Fruit fly (Drosophila melanogaster) whole organism, wandering third instar larva: ENCODE results near the gene CG18754.
A peak's percentile ranks its signal among the peaks of the same experiment; 100 is the strongest.

Source experiments
- Abd-B ChIP-seq: fragments of >200 bp; optimal IDR thresholded peaks from 2 replicates; lab custom pipeline; 2017; ENCODE audit warnings: missing biosample characterization, missing genetic modification characterization
- CG32264 ChIP-seq: fragments of 200-800 bp; sonication (Bioruptor generic); optimal IDR thresholded peaks from 2 replicates; lab custom pipeline; 2016; ENCODE audit warnings: missing biosample characterization, missing genetic modification characterization
- CG9705 ChIP-seq: fragments of 200-800 bp; sonication (Bioruptor generic); optimal IDR thresholded peaks from 2 replicates; lab custom pipeline; 2018; ENCODE audit warnings: missing biosample characterization, mild to moderate bottlenecking, missing genetic modification characterization
- CrebA ChIP-seq: fragments of 200-800 bp; sonication (Bioruptor generic); optimal IDR thresholded peaks from 2 replicates; lab custom pipeline; 2016; ENCODE audit warnings: missing biosample characterization, mild to moderate bottlenecking, missing genetic modification characterization, borderline replicate concordance
- Dfd ChIP-seq: fragments of >200 bp; optimal IDR thresholded peaks from 2 replicates; lab custom pipeline; 2017; ENCODE audit warnings: missing biosample characterization, missing genetic modification characterization
- Dif ChIP-seq: fragments of 200-275, 200-300 bp; sonication (Bioruptor generic); optimal IDR thresholded peaks from 2 replicates; lab custom pipeline; 2018; ENCODE audit warnings: missing biosample characterization, missing genetic modification characterization; ENCODE audit not compliant: partially characterized antibody
- GATAd ChIP-seq: sonication (Bioruptor generic); optimal IDR thresholded peaks from 2 replicates; lab custom pipeline; 2016; ENCODE audit warnings: missing biosample characterization, missing genetic modification characterization
- HLH106 ChIP-seq: fragments of 200-800 bp; optimal IDR thresholded peaks from 3 replicates; lab custom pipeline; 2019; ENCODE audit warnings: missing biosample characterization, mild to moderate bottlenecking, missing genetic modification characterization, moderate library complexity
- Hnf4 ChIP-seq: fragments of 200-800 bp; sonication (Bioruptor generic); optimal IDR thresholded peaks from 2 replicates; lab custom pipeline; 2016; ENCODE audit warnings: missing biosample characterization, mild to moderate bottlenecking, missing genetic modification characterization
- Hr78 ChIP-seq: fragments of >200 bp; optimal IDR thresholded peaks from 2 replicates; lab custom pipeline; 2017; ENCODE audit warnings: missing biosample characterization, missing genetic modification characterization
- Hr83 ChIP-seq: fragments of 200-300 bp; sonication (Bioruptor generic); optimal IDR thresholded peaks from 2 replicates; lab custom pipeline; 2016; ENCODE audit warnings: missing biosample characterization, mild to moderate bottlenecking, missing genetic modification characterization, moderate library complexity; ENCODE audit not compliant: poor library complexity, severe bottlenecking
- Jra ChIP-seq: sonication (Bioruptor generic); optimal IDR thresholded peaks from 2 replicates; lab custom pipeline; 2016; ENCODE audit warnings: missing biosample characterization, missing genetic modification characterization
- Mio ChIP-seq: sonication (Bioruptor generic); optimal IDR thresholded peaks from 2 replicates; lab custom pipeline; 2016; ENCODE audit warnings: missing biosample characterization, missing genetic modification characterization
- Myc ChIP-seq: fragments of >200 bp; optimal IDR thresholded peaks from 2 replicates; lab custom pipeline; 2017
- N ChIP-seq: fragments of >200 bp; optimal IDR thresholded peaks from 2 replicates; lab custom pipeline; 2018; ENCODE audit warnings: missing biosample characterization, missing external identifiers, missing genetic modification characterization
- OdsH ChIP-seq: fragments of 200-800 bp; sonication (Bioruptor generic); optimal IDR thresholded peaks from 2 replicates; lab custom pipeline; 2016; ENCODE audit warnings: missing biosample characterization, mild to moderate bottlenecking, missing genetic modification characterization
- Rel ChIP-seq, 2 experiments: fragments of 200-800 bp; sonication (Bioruptor generic) in 1 of 2; optimal IDR thresholded peaks; 2 replicates in 1 of 2; 3 replicates in 1 of 2; lab custom pipeline; 2016 to 2019; ENCODE audit warnings: mild to moderate bottlenecking in 2 of 2, missing biosample characterization in 2 of 2, missing genetic modification characterization in 2 of 2, moderate library complexity in 1 of 2
- Sp1 ChIP-seq: fragments of 200-800 bp; sonication (Bioruptor generic); optimal IDR thresholded peaks from 3 replicates; lab custom pipeline; 2019; ENCODE audit warnings: missing biosample characterization, mild to moderate bottlenecking, missing genetic modification characterization, moderate library complexity
- Vsx2 ChIP-seq: fragments of 200-300, 225-300 bp; sonication (Bioruptor generic); optimal IDR thresholded peaks from 2 replicates; lab custom pipeline; 2018; ENCODE audit warnings: missing biosample characterization, missing genetic modification characterization; ENCODE audit not compliant: partially characterized antibody
- br ChIP-seq: fragments of 200-800 bp; sonication (Bioruptor generic); optimal IDR thresholded peaks from 2 replicates; lab custom pipeline; 2016; ENCODE audit warnings: missing biosample characterization, missing genetic modification characterization
- brk ChIP-seq: fragments of 200-800 bp; sonication (Bioruptor generic); optimal IDR thresholded peaks from 2 replicates; lab custom pipeline; 2016; ENCODE audit warnings: missing biosample characterization, mild to moderate bottlenecking, missing genetic modification characterization
- dl ChIP-seq, 2 experiments: fragments of 175-275, 200-275 bp in 1 of 2; fragments of 200-275 bp in 1 of 2; sonication (Bioruptor generic); optimal IDR thresholded peaks; lab custom pipeline; 2018; ENCODE audit warnings: mild to moderate bottlenecking in 2 of 2, missing biosample characterization in 2 of 2, missing genetic modification characterization in 2 of 2, moderate library complexity in 2 of 2; ENCODE audit not compliant: partially characterized antibody in 2 of 2, insufficient read depth in 1 of 2
- dmrt93B ChIP-seq: fragments of 200-800 bp; sonication (Bioruptor generic); optimal IDR thresholded peaks from 2 replicates; lab custom pipeline; 2018; ENCODE audit warnings: missing biosample characterization, mild to moderate bottlenecking, missing genetic modification characterization
- dsf ChIP-seq: sonication (Bioruptor generic); optimal IDR thresholded peaks from 2 replicates; lab custom pipeline; 2016; ENCODE audit warnings: missing biosample characterization, missing genetic modification characterization, borderline replicate concordance
- ey ChIP-seq: fragments of 200-800 bp; sonication (Bioruptor generic); optimal IDR thresholded peaks from 2 replicates; lab custom pipeline; 2016; ENCODE audit warnings: missing biosample characterization, missing genetic modification characterization
- foxo ChIP-seq, 2 experiments: fragments of 200-800 bp; sonication (Bioruptor generic); optimal IDR thresholded peaks; 2 replicates in 1 of 2; 3 replicates in 1 of 2; lab custom pipeline; 2016 to 2017; ENCODE audit warnings: missing biosample characterization in 2 of 2, missing genetic modification characterization in 2 of 2
- fru ChIP-seq: fragments of 200-800 bp; sonication (Bioruptor generic); optimal IDR thresholded peaks from 3 replicates; lab custom pipeline; 2016; ENCODE audit warnings: missing biosample characterization, mild to moderate bottlenecking, missing genetic modification characterization
- h ChIP-seq: fragments of 200-800 bp; sonication (Bioruptor generic); optimal IDR thresholded peaks from 3 replicates; lab custom pipeline; 2016; ENCODE audit warnings: missing biosample characterization, mild to moderate bottlenecking, missing genetic modification characterization
- jim ChIP-seq: fragments of 175-275, 200-325 bp; sonication (Bioruptor generic); optimal IDR thresholded peaks from 2 replicates; lab custom pipeline; 2016; ENCODE audit warnings: missing biosample characterization, mild to moderate bottlenecking, missing genetic modification characterization
- lola ChIP-seq: fragments of >200 bp; optimal IDR thresholded peaks from 2 replicates; lab custom pipeline; 2017; ENCODE audit warnings: missing biosample characterization, missing genetic modification characterization
- pan ChIP-seq: fragments of >200 bp; optimal IDR thresholded peaks from 2 replicates; lab custom pipeline; 2017
- psq ChIP-seq: fragments of 200-800 bp; sonication (Bioruptor generic); optimal IDR thresholded peaks from 3 replicates; lab custom pipeline; 2017; ENCODE audit warnings: missing biosample characterization, mild to moderate bottlenecking, missing genetic modification characterization, moderate library complexity
- rgr ChIP-seq: fragments of 200-800 bp; sonication (Bioruptor generic); optimal IDR thresholded peaks from 3 replicates; lab custom pipeline; 2016; ENCODE audit warnings: missing biosample characterization, mild to moderate bottlenecking, missing genetic modification characterization
- sage ChIP-seq: fragments of 200-800 bp; sonication (Bioruptor generic); optimal IDR thresholded peaks from 2 replicates; lab custom pipeline; 2016; ENCODE audit warnings: missing biosample characterization, mild to moderate bottlenecking, missing genetic modification characterization
- sv ChIP-seq: fragments of 200-800 bp; sonication (Bioruptor generic); optimal IDR thresholded peaks from 3 replicates; lab custom pipeline; 2016; ENCODE audit warnings: missing biosample characterization, missing genetic modification characterization
- tai ChIP-seq: sonication (Bioruptor generic); optimal IDR thresholded peaks from 2 replicates; lab custom pipeline; 2016; ENCODE audit warnings: missing biosample characterization, missing genetic modification characterization
- usp ChIP-seq: fragments of >200 bp; optimal IDR thresholded peaks from 2 replicates; lab custom pipeline; 2017; ENCODE audit warnings: missing biosample characterization, missing genetic modification characterization
- woc ChIP-seq: sonication (Bioruptor generic); optimal IDR thresholded peaks from 2 replicates; lab custom pipeline; 2016; ENCODE audit warnings: missing biosample characterization, mild to moderate bottlenecking, missing genetic modification characterization

The CG18754 gene

dm6 chr3R:23652525-23653108, 31.2 kb upstream of the CG18754 start:
- no peak for TF ChIP-seq dl (GFP tag; optimal IDR thresholded peaks at IDR 0.05; lab: Kevin White, UChicago; ENCODE audit: insufficient read depth in 1 of 2, partially characterized antibody in 2 of 2)
- TF ChIP-seq CG32264 (GFP tag; lab: Kevin White, UChicago), result peak; percentile 35
- TF ChIP-seq Hnf4, result peak; percentile 82
- TF ChIP-seq sage (GFP tag; lab: Kevin White, UChicago), result peak; percentile 23
- peak; percentile 65 for TF ChIP-seq GATAd (GFP tag; lab: Kevin White, UChicago)
- TF ChIP-seq Myc, result no peak
- TF ChIP-seq HLH106 (tag; lab: Kevin White, UChicago), result peak; percentile 53
- TF ChIP-seq jim, result no peak
- peak; percentile 56 for TF ChIP-seq brk (GFP tag; lab: Kevin White, UChicago)
- TF ChIP-seq Rel (GFP tag; optimal IDR thresholded peaks at IDR 0.05; lab: Kevin White, UChicago), result no peak
- no peak for TF ChIP-seq Rel (tag; optimal IDR thresholded peaks at IDR 0.05; lab: Kevin White, UChicago)
- TF ChIP-seq CG9705 (GFP tag; lab: Kevin White, UChicago), result peak; percentile 53
- no peak for TF ChIP-seq N (GFP tag; lab: Kevin White, UChicago)
- no peak for TF ChIP-seq Vsx2 (GFP tag; lab: Kevin White, UChicago)
- no peak for TF ChIP-seq Mio (GFP tag; lab: Kevin White, UChicago)
- TF ChIP-seq Hr83 (GFP tag; lab: Kevin White, UChicago), result peak; percentile 90
- peak; percentile 41 for TF ChIP-seq tai (GFP tag; lab: Kevin White, UChicago)
- no peak for TF ChIP-seq usp (GFP tag; lab: Kevin White, UChicago)
- TF ChIP-seq Abd-B (GFP tag; lab: Kevin White, UChicago), result no peak
- peak; percentile 87 for TF ChIP-seq OdsH (GFP tag; lab: Kevin White, UChicago)
- no peak for TF ChIP-seq Dfd (GFP tag; lab: Kevin White, UChicago)
- no peak for TF ChIP-seq CrebA
- TF ChIP-seq br (GFP tag; lab: Kevin White, UChicago), result peak; percentile 81
- TF ChIP-seq Hr78 (GFP tag; lab: Kevin White, UChicago), result no peak
- no peak for TF ChIP-seq woc (GFP tag; lab: Kevin White, UChicago)
- peak; percentile 60 for TF ChIP-seq psq (GFP tag; lab: Kevin White, UChicago)
- no peak for TF ChIP-seq Jra (GFP tag; lab: Kevin White, UChicago)
- no peak for TF ChIP-seq Dif (GFP tag; lab: Kevin White, UChicago)
- peak; percentile 68 for TF ChIP-seq dsf (GFP tag; lab: Kevin White, UChicago)
- TF ChIP-seq lola (GFP tag; lab: Kevin White, UChicago), result no peak
- peak in 1 of 2 experiments; percentile 80 for TF ChIP-seq foxo (GFP tag; optimal IDR thresholded peaks at IDR 0.05; lab: Kevin White, UChicago)
- peak; percentile 56 for TF ChIP-seq ey (GFP tag; lab: Kevin White, UChicago)
- TF ChIP-seq rgr (GFP tag; lab: Kevin White, UChicago), result peak; percentile 90
- no peak for TF ChIP-seq pan (lab: Kevin White, UChicago)
- TF ChIP-seq dmrt93B (GFP tag; lab: Kevin White, UChicago), result peak; percentile 72
- TF ChIP-seq sv (GFP tag; lab: Kevin White, UChicago), result peak; percentile 45
- TF ChIP-seq fru (GFP tag; lab: Kevin White, UChicago), result peak; percentile 74
- TF ChIP-seq Sp1 (GFP tag; lab: Kevin White, UChicago), result peak; percentile 60
- TF ChIP-seq h (GFP tag; lab: Kevin White, UChicago), result peak; percentile 84

dm6 chr3R:23655501-23655900, 28.4 kb upstream of the CG18754 start:
- TF ChIP-seq sage (GFP tag; lab: Kevin White, UChicago) (no peak), br (GFP tag; lab: Kevin White, UChicago) (no peak), Sp1 (GFP tag; lab: Kevin White, UChicago) (no peak), dmrt93B (GFP tag; lab: Kevin White, UChicago) (no peak), dsf (GFP tag; lab: Kevin White, UChicago) (no peak), Dfd (GFP tag; lab: Kevin White, UChicago) (no peak), pan (lab: Kevin White, UChicago) (no peak), h (GFP tag; lab: Kevin White, UChicago) (no peak), CrebA (no peak), GATAd (GFP tag; lab: Kevin White, UChicago) (no peak), Abd-B (GFP tag; lab: Kevin White, UChicago) (no peak)
- TF ChIP-seq, all 38 proteins: peak for 0
